Fruit fly (Drosophila melanogaster) whole organism, adult: ENCODE measurements around the gene mor.
A peak's percentile ranks its signal among the peaks of the same experiment; 100 is the strongest.

Experiments
- CG7045 ChIP-seq: fragments of 200-800 bp; sonication (Bioruptor generic); optimal IDR thresholded peaks from 2 replicates; lab custom pipeline; 2017; ENCODE audit warnings: missing biosample characterization, mild to moderate bottlenecking, missing genetic modification characterization
- CG7101 ChIP-seq: fragments of 200-800 bp; sonication (Bioruptor generic); optimal IDR thresholded peaks from 2 replicates; lab custom pipeline; 2018; ENCODE audit warnings: missing biosample characterization, mild to moderate bottlenecking, missing genetic modification characterization, moderate library complexity
- Clk ChIP-seq: fragments of 200-800 bp; sonication (Bioruptor generic); optimal IDR thresholded peaks from 2 replicates; lab custom pipeline; 2017; ENCODE audit warnings: missing biosample characterization, missing genetic modification characterization
- Crg-1 ChIP-seq: fragments of 200-800 bp; sonication (Bioruptor generic); optimal IDR thresholded peaks from 2 replicates; lab custom pipeline; 2016; ENCODE audit warnings: missing biosample characterization, missing genetic modification characterization
- Mnt ChIP-seq: fragments of 200-800 bp; sonication (Bioruptor generic); optimal IDR thresholded peaks from 2 replicates; lab custom pipeline; 2016; ENCODE audit warnings: missing biosample characterization, mild to moderate bottlenecking, missing genetic modification characterization
- cnc ChIP-seq, 2 experiments: fragments of >200 bp; optimal IDR thresholded peaks; 2 replicates each; lab custom pipeline; 2017
- kay ChIP-seq: fragments of 200-800 bp; sonication (Bioruptor generic); peaks from one replicate; lab custom pipeline; 2016; ENCODE audit warnings: missing biosample characterization, missing genetic modification characterization, borderline replicate concordance
- ovo ChIP-seq: fragments of 200-800 bp; sonication (Bioruptor generic); optimal IDR thresholded peaks from 2 replicates; lab custom pipeline; 2016; ENCODE audit warnings: missing biosample characterization, missing genetic modification characterization
- tj ChIP-seq: fragments of 200-800 bp; sonication (Bioruptor generic); optimal IDR thresholded peaks from 3 replicates; lab custom pipeline; 2017; ENCODE audit warnings: missing biosample characterization, mild to moderate bottlenecking, missing genetic modification characterization, moderate library complexity
- toe ChIP-seq: fragments of 200-800 bp; sonication (Bioruptor generic); optimal IDR thresholded peaks from 2 replicates; lab custom pipeline; 2016; ENCODE audit warnings: missing biosample characterization, missing genetic modification characterization

DNA sequence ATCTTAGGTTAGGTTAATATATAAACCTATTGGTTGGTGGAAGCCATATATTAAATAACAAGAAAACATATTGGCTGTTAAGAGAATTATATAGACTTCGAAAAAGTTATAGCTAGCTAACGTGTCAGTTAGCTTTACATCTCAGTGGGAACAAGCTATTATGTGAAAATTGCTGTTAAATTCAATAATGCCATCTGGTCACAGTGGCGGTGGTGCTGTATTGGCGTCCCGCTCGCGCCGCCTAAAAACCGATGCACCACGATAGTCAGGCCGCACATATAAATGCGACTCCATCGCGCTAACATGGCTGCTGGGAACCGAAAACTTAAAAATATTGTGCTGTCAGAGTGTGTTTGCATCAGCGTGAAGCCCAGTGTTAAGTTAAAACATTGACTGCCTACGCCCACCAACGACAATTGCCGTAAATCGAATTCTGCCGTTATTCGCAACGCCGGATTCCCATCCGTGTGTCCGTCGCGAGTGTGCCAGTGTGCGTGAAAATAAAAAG lies 320 bp upstream of the mor start, which contains the start of gene Hel89B:
- peak; percentile 59 for TF ChIP-seq Mnt (GFP tag; lab: Kevin White, UChicago)
- no peak for TF ChIP-seq kay (GFP tag; lab: Kevin White, UChicago)
- no peak for TF ChIP-seq cnc (optimal IDR thresholded peaks at IDR 0.05; lab: Kevin White, UChicago)
- peak; percentile 45 for TF ChIP-seq tj (GFP tag; lab: Kevin White, UChicago)
- TF ChIP-seq Clk (GFP tag; lab: Kevin White, UChicago): no peak
- TF ChIP-seq toe (GFP tag; lab: Kevin White, UChicago): peak; percentile 89
- TF ChIP-seq Crg-1 (GFP tag; lab: Kevin White, UChicago): no peak
- peak; percentile 50 for TF ChIP-seq CG7101 (tag; lab: Kevin White, UChicago)
- TF ChIP-seq ovo (GFP tag; lab: Kevin White, UChicago): peak; percentile 9
- peak; percentile 4 for TF ChIP-seq CG7045 (GFP tag; lab: Kevin White, UChicago)
